Fruit fly (Drosophila melanogaster): ENCODE results near the gene CG15482.

The CG15482 gene

dm6 chr2L:13219281-13220092 is 7.9 kb upstream of the CG15482 start, which contains the start of the genes CG9426 and mRF1 (continued):
- TF ChIP-seq ranshi (GFP tag; IDR thresholded peaks at IDR 0.05) = no peak
- no peak for TF ChIP-seq Trl (optimal IDR thresholded peaks at IDR 0.05)
- TF ChIP-seq Trl (GFP tag; optimal IDR thresholded peaks at IDR 0.05) = peak; percentile 10
- no peak for TF ChIP-seq CG14050 (GFP tag; IDR thresholded peaks at IDR 0.05)
- TF ChIP-seq CG10366 (GFP tag; IDR thresholded peaks at IDR 0.05) = no peak
- TF ChIP-seq lilli (GFP tag; optimal IDR thresholded peaks at IDR 0.05) = peak; percentile 62
- no peak for TF ChIP-seq jing (GFP tag; optimal IDR thresholded peaks at IDR 0.05)
- no peak for TF ChIP-seq Dip3 (GFP tag; optimal IDR thresholded peaks at IDR 0.05)
- TF ChIP-seq Hand (GFP tag; optimal IDR thresholded peaks at IDR 0.05) = no peak
- no peak for TF ChIP-seq CG8089 (GFP tag; optimal IDR thresholded peaks at IDR 0.05)
- no peak for TF ChIP-seq H2.0 (GFP tag; IDR thresholded peaks at IDR 0.05)
- no peak for TF ChIP-seq sens-2 (GFP tag; IDR thresholded peaks at IDR 0.05)
- no peak for TF ChIP-seq gce (GFP tag; IDR thresholded peaks at IDR 0.05)
- TF ChIP-seq dan (GFP tag; IDR thresholded peaks at IDR 0.05) = no peak
- TF ChIP-seq aop (GFP tag; IDR thresholded peaks at IDR 0.05) = no peak
- TF ChIP-seq tgo (GFP tag; IDR thresholded peaks at IDR 0.05) = no peak
- TF ChIP-seq CG10654 (GFP tag; optimal IDR thresholded peaks at IDR 0.05) = no peak
- no peak for TF ChIP-seq zfh1 (GFP tag; IDR thresholded peaks at IDR 0.05)
- no peak for TF ChIP-seq Sox102F (GFP tag; optimal IDR thresholded peaks at IDR 0.05)
- TF ChIP-seq crc (GFP tag; optimal IDR thresholded peaks at IDR 0.05) = no peak
- peak; percentile 49 for TF ChIP-seq gfzf (GFP tag; optimal IDR thresholded peaks at IDR 0.05)
- no peak for TF ChIP-seq HHEX (GFP tag; optimal IDR thresholded peaks at IDR 0.05)
- TF ChIP-seq Fer2 (tag; optimal IDR thresholded peaks at IDR 0.05) = no peak

dm6 chr2L:13215640-13216129 is 4.1 kb upstream of the CG15482 start:
- peak; percentile 5; the same call in 1 of the 2 replicates for TF ChIP-seq ato (GFP tag; IDR thresholded peaks at IDR 0.05; ENCODE audit: partially characterized antibody)
- 0 out of 2 replicates have a peak, but pooled peaks have one; percentile 41 for TF ChIP-seq sens-2 (GFP tag; IDR thresholded peaks at IDR 0.05)
- TF ChIP-seq sob (GFP tag; IDR thresholded peaks at IDR 0.05) = peak; percentile 81
- peak; percentile 13 for TF ChIP-seq NfI (GFP tag; optimal IDR thresholded peaks at IDR 0.05)
- TF ChIP-seq Opbp (GFP tag; IDR thresholded peaks at IDR 0.05; ENCODE audit: partially characterized antibody) = peak; percentile 72
- peak; percentile 86 for TF ChIP-seq CG2199 (GFP tag; IDR thresholded peaks at IDR 0.05)
- peak; percentile 23 for TF ChIP-seq ash1 (GFP tag; optimal IDR thresholded peaks at IDR 0.05)
- peak; percentile 69; the same call in 2 of the 3 replicates for TF ChIP-seq mld (GFP tag; IDR thresholded peaks at IDR 0.05; ENCODE audit: partially characterized antibody)
- TF ChIP-seq CG9876 (GFP tag; optimal IDR thresholded peaks at IDR 0.05) = peak; percentile 23
- TF ChIP-seq knrl (GFP tag; IDR thresholded peaks at IDR 0.05; ENCODE audit: partially characterized antibody) = peak; percentile 78; the same call in 2 of the 3 replicates
- peak; percentile 43; the same call in 1 of the 2 replicates for TF ChIP-seq CG14441 (GFP tag; IDR thresholded peaks at IDR 0.05)
- TF ChIP-seq Nf-YC (tag; optimal IDR thresholded peaks at IDR 0.05) = peak; percentile 37
- TF ChIP-seq CG42726 (GFP tag; IDR thresholded peaks at IDR 0.05; ENCODE audit: partially characterized antibody) = peak; percentile 80
- peak; percentile 55; the same call in 1 of the 2 replicates for TF ChIP-seq NFAT (GFP tag; IDR thresholded peaks at IDR 0.05)
- peak; percentile 51; the same call in 1 of the 2 replicates for TF ChIP-seq amos (GFP tag; IDR thresholded peaks at IDR 0.05; ENCODE audit: partially characterized antibody)
- TF ChIP-seq chinmo (GFP tag; IDR thresholded peaks at IDR 0.05; ENCODE audit: partially characterized antibody) = 0 out of 4 replicates have a peak, but pooled peaks have one; percentile 51
- TF ChIP-seq NK7.1 (GFP tag; optimal IDR thresholded peaks at IDR 0.05) = peak; percentile 3
- peak; percentile 31 for TF ChIP-seq CG16863 (GFP tag; optimal IDR thresholded peaks at IDR 0.05)
- peak; percentile 9 for TF ChIP-seq Atf-2 (GFP tag; optimal IDR thresholded peaks at IDR 0.05)
- TF ChIP-seq Atf6 (GFP tag; IDR thresholded peaks at IDR 0.05) = peak; percentile 49; the same call in 1 of the 2 replicates
- peak; percentile 7 for TF ChIP-seq CG15601 (tag; optimal IDR thresholded peaks at IDR 0.05)
- TF ChIP-seq B-H1 (GFP tag; IDR thresholded peaks at IDR 0.05) = peak; percentile 40; the same call in 1 of the 3 replicates
- peak; percentile 53 for TF ChIP-seq NC2α (GFP tag; optimal IDR thresholded peaks at IDR 0.05)
- peak; percentile 93 for TF ChIP-seq Ets65A (GFP tag)
- peak; percentile 47 for TF ChIP-seq CG7786 (GFP tag; optimal IDR thresholded peaks at IDR 0.05)
- peak; percentile 62; the same call in 1 of the 2 replicates for TF ChIP-seq Awh (GFP tag; IDR thresholded peaks at IDR 0.05)
- TF ChIP-seq Ets97D (GFP tag; optimal IDR thresholded peaks at IDR 0.05) = peak; percentile 33

All from whole organism, embryonic.